Fruit fly (Drosophila melanogaster): ENCODE results near the gene CG31279.

- TF ChIP-seq gl (tag; optimal IDR thresholded peaks at IDR 0.05): no peak
- no peak for TF ChIP-seq CG34367 (tag; optimal IDR thresholded peaks at IDR 0.05)
- TF ChIP-seq CG9948 (tag; optimal IDR thresholded peaks at IDR 0.05): no peak
- TF ChIP-seq Ets98B (GFP tag; IDR thresholded peaks at IDR 0.05): no peak
- no peak for TF ChIP-seq D1 (tag; optimal IDR thresholded peaks at IDR 0.05)
- no peak for TF ChIP-seq Pif1B (GFP tag; optimal IDR thresholded peaks at IDR 0.05)
- no peak for TF ChIP-seq EcR (GFP tag; optimal IDR thresholded peaks at IDR 0.05)
- TF ChIP-seq rn (GFP tag; IDR thresholded peaks at IDR 0.05): no peak
- no peak for TF ChIP-seq CG12605 (GFP tag; IDR thresholded peaks at IDR 0.05)
- TF ChIP-seq CG4496 (GFP tag; IDR thresholded peaks at IDR 0.05): no peak
These were observed 19.8 kb upstream of the CG31279 start for dm6 chr3R:16410706-16411105.
